Fruit fly (Drosophila melanogaster): ENCODE data around the gene CG7142.
A peak's percentile ranks its signal among the peaks of the same experiment; 100 is the strongest.

Gene CG7142

DNA sequence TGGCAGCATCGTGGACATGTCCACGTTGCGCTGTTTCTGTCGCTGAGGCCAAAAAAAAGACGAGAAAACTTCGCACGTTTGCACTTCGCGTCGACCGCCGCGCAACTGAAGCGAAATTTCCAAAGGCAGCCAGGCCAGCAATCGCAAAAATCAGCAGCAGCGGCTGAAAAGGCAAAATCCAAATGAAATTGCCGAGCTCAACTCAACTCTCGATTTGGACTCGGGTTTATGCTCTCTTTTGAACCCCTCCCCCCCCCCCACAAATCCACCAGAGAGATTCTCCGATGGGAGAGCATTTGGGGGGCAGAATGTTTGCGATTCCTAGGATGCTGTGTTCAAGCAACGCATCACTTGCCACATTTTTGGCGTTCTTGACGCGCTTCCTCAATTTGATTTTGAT, 35.0 kb upstream of the CG7142 start, which contains the start of gene PKD (continued):
- TF ChIP-seq gem (tag; optimal IDR thresholded peaks at IDR 0.05) (no peak), CG10321 (GFP tag; IDR thresholded peaks at IDR 0.05) (no peak), CG9609 (GFP tag; optimal IDR thresholded peaks at IDR 0.05) (no peak), CG7357 (GFP tag; IDR thresholded peaks at IDR 0.05) (no peak), tin (GFP tag; optimal IDR thresholded peaks at IDR 0.05) (no peak), Med (GFP tag) (peak; percentile 65), Scr (GFP tag; IDR thresholded peaks at IDR 0.05; ENCODE audit: partially characterized antibody) (peak; percentile 9; the same call in 1 of the 2 replicates), abd-A (tag; optimal IDR thresholded peaks at IDR 0.05) (peak; percentile 80), sug (tag; optimal IDR thresholded peaks at IDR 0.05) (no peak), Abd-B (GFP tag; optimal IDR thresholded peaks at IDR 0.05) (no peak), CG12071 (GFP tag; optimal IDR thresholded peaks at IDR 0.05) (peak; percentile 1), rib (GFP tag; IDR thresholded peaks at IDR 0.05) (0 out of 2 replicates have a peak, but pooled peaks have one; percentile 26), CG7556 (GFP tag; optimal IDR thresholded peaks at IDR 0.05) (no peak), CG10366 (GFP tag; IDR thresholded peaks at IDR 0.05) (no peak), CG3065 (GFP tag; optimal IDR thresholded peaks at IDR 0.05) (no peak), CG13287 (GFP tag; IDR thresholded peaks at IDR 0.05; ENCODE audit: partially characterized antibody) (peak; percentile 8; the same call in 1 of the 2 replicates), nerfin-1 (tag; optimal IDR thresholded peaks at IDR 0.05) (no peak), B-H2 (GFP tag; optimal IDR thresholded peaks at IDR 0.05) (no peak), so (GFP tag; IDR thresholded peaks at IDR 0.05) (0 out of 3 replicates have a peak, but pooled peaks have one; percentile 25), hkb (optimal IDR thresholded peaks at IDR 0.05) (no peak), hkb (GFP tag; IDR thresholded peaks at IDR 0.05) (0 out of 2 replicates have a peak, but pooled peaks have one; percentile 13), CG11247 (GFP tag; IDR thresholded peaks at IDR 0.05) (no peak), kah (GFP tag; optimal IDR thresholded peaks at IDR 0.05) (no peak), CG10654 (GFP tag; optimal IDR thresholded peaks at IDR 0.05) (no peak), sqz (GFP tag; optimal IDR thresholded peaks at IDR 0.05) (no peak), CoRest (tag; optimal IDR thresholded peaks at IDR 0.05) (no peak), Hmr (GFP tag; optimal IDR thresholded peaks at IDR 0.05) (no peak), Deaf1 (tag; optimal IDR thresholded peaks at IDR 0.05) (peak; percentile 87), Trl (optimal IDR thresholded peaks at IDR 0.05) (peak in 1 of 2 experiments; percentile 56), Trl (GFP tag; optimal IDR thresholded peaks at IDR 0.05) (no peak), Jarid2 (GFP tag; optimal IDR thresholded peaks at IDR 0.05) (peak; percentile 10), CHES-1-like (GFP tag; optimal IDR thresholded peaks at IDR 0.05) (no peak), chinmo (GFP tag; IDR thresholded peaks at IDR 0.05; ENCODE audit: partially characterized antibody) (0 out of 4 replicates have a peak, but pooled peaks have one; percentile 53), tna (GFP tag; IDR thresholded peaks at IDR 0.05; ENCODE audit: partially characterized antibody) (no peak), CG34224 (GFP tag; IDR thresholded peaks at IDR 0.05; ENCODE audit: partially characterized antibody) (0 out of 3 replicates have a peak, but pooled peaks have one; percentile 37), CG7786 (GFP tag; optimal IDR thresholded peaks at IDR 0.05) (no peak), prd (optimal IDR thresholded peaks at IDR 0.05) (no peak), prd (GFP tag; IDR thresholded peaks at IDR 0.05) (0 out of 3 replicates have a peak, but pooled peaks have one; percentile 16), lov (optimal IDR thresholded peaks at IDR 0.05) (no peak), lov (GFP tag; IDR thresholded peaks at IDR 0.05) (no peak), row (GFP tag; IDR thresholded peaks at IDR 0.05) (no peak), CG34376 (GFP tag; optimal IDR thresholded peaks at IDR 0.05) (peak; percentile 24), ci (GFP tag; IDR thresholded peaks at IDR 0.05) (no peak), emc (GFP tag; optimal IDR thresholded peaks at IDR 0.05) (no peak), Six4 (GFP tag; optimal IDR thresholded peaks at IDR 0.05) (no peak), salm (tag; optimal IDR thresholded peaks at IDR 0.05) (no peak), Adf1 (GFP tag; IDR thresholded peaks at IDR 0.05) (peak; percentile 28; the same call in 1 of the 2 replicates), ranshi (GFP tag; IDR thresholded peaks at IDR 0.05) (no peak), CG31441 (GFP tag; IDR thresholded peaks at IDR 0.05) (no peak), dan (GFP tag; IDR thresholded peaks at IDR 0.05) (no peak), CG12659 (GFP tag; optimal IDR thresholded peaks at IDR 0.05) (no peak), zen2 (GFP tag; IDR thresholded peaks at IDR 0.05; ENCODE audit: partially characterized antibody) (no peak)
